Fruit fly (Drosophila melanogaster): ENCODE measurements around the gene CG18558.

dm6 chr2L:2861140-2861884 is 17.0 kb upstream of the CG18558 start:
- TF ChIP-seq pan (optimal IDR thresholded peaks at IDR 0.05), result no peak
- no peak for TF ChIP-seq Hnf4 (GFP tag; optimal IDR thresholded peaks at IDR 0.05)
- no peak for TF ChIP-seq N (GFP tag; optimal IDR thresholded peaks at IDR 0.05)
- TF ChIP-seq Hr78 (GFP tag; optimal IDR thresholded peaks at IDR 0.05), result no peak
- TF ChIP-seq Myc (optimal IDR thresholded peaks at IDR 0.05), result no peak
- no peak for TF ChIP-seq dl (GFP tag; optimal IDR thresholded peaks at IDR 0.05; ENCODE audit: insufficient read depth in 1 of 2, partially characterized antibody in 2 of 2)
- no peak for TF ChIP-seq Jra (GFP tag; optimal IDR thresholded peaks at IDR 0.05)
- no peak for TF ChIP-seq psq (GFP tag; optimal IDR thresholded peaks at IDR 0.05)
- no peak for TF ChIP-seq usp (GFP tag; optimal IDR thresholded peaks at IDR 0.05)
- no peak for TF ChIP-seq jim (GFP tag; optimal IDR thresholded peaks at IDR 0.05)
- no peak for TF ChIP-seq fru (GFP tag; optimal IDR thresholded peaks at IDR 0.05)
